Fruit fly (Drosophila melanogaster) Kc167 (cell line): ENCODE data around the gene Crag.

Experiments used
- Myc ChIP-seq: fragments of >200 bp; optimal IDR thresholded peaks from 2 replicates; lab custom pipeline; 2017; ENCODE audit warnings: missing external identifiers
- Sin3A ChIP-seq: fragments of >200 bp; optimal IDR thresholded peaks from 2 replicates; lab custom pipeline; 2018; ENCODE audit warnings: missing external identifiers
- h ChIP-seq: fragments of >200 bp; optimal IDR thresholded peaks from 3 replicates; lab custom pipeline; 2018; ENCODE audit warnings: missing external identifiers
- insv ChIP-seq: fragments of >200 bp; optimal IDR thresholded peaks from 3 replicates; lab custom pipeline; 2018; ENCODE audit warnings: missing external identifiers
- psq ChIP-seq: fragments of >200 bp; optimal IDR thresholded peaks from 2 replicates; lab custom pipeline; 2017; ENCODE audit warnings: missing external identifiers
- ttk ChIP-seq: sonication (Bioruptor generic); optimal IDR thresholded peaks from 2 replicates; lab custom pipeline; 2017; ENCODE audit warnings: missing external identifiers

The Crag gene

DNA sequence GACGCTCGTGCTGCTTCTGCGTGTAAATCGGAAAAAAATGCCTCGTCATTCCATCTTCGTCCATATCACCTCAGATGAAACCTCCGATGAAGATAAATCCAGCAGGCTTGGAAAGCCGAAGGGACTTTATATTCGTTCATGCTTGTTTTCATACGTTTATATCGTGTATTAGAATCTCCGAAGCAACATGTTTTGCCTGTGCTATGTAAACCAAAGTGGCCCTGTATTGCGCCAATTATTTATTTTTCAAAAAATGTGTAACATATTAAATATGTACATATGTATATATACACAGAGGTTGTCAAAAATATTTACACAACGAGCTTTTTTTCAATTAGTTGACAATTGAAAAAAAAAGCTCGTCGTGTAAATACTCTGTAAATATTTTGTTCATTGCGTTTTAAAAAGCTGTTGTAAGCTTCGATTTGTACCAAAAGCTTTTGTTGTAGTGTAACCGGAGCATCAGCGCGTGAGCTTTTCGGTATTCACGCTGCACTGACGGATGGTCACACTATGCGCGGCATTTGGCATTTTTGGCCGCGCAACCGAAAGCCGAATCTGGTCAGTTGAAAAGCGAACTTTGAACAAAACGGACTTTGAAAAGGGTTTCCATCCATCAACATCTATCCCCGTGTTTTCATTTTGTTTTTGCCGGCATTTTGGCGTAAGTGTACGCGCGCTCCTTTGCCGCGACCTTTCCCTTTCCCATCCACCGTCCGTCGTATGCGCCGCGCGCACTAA, 17.9 kb upstream of the Crag start, which contains the start of gene CG12065:
Gene CG12065, plus strand, starts transcription at position 563 of the 741 bp plus-strand sequence.
- no peak for TF ChIP-seq insv (lab: Kevin White, UChicago)
- TF ChIP-seq h (lab: Kevin White, UChicago): no peak
- TF ChIP-seq Sin3A (lab: Kevin White, UChicago): no peak
- no peak for TF ChIP-seq psq (lab: Kevin White, UChicago)
- no peak for TF ChIP-seq ttk (lab: Kevin White, UChicago)
- no peak for TF ChIP-seq Myc

DNA sequence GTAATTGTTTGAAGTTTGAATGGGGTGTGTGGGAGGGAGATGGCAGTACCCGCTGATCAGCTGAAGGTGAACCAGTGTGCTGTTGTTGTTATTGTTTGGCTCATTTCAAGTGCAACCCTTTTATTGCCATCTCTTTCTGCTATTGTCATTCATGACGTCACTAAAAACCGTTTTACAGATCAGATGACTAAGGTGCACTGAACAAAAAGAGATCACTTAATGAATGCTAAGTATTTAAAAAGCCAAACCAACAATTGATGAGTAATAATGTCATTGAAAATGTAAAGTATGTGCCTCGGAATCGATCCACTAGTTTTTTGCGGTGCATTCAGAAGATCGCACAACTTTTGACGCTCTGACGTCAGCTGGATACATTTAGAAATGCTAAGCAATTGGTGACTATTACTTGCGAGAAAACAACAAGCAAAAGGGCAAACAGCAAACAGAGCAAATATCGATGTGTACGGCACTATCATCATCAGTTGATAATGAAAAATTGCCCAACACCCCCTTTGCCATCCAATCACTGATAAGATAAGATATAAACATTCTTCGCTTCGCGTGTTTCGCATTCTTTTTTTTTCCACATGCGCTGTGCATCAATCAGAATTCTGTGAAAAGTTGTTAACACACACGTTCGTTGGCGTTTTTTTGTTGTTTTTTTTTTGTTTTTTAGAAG, 17.0 kb upstream of the Crag start:
- TF ChIP-seq insv (lab: Kevin White, UChicago) (no peak), h (lab: Kevin White, UChicago) (no peak), Sin3A (lab: Kevin White, UChicago) (no peak), psq (lab: Kevin White, UChicago) (no peak), ttk (lab: Kevin White, UChicago) (no peak), Myc (no peak)

dm6 chrX:8576675-8577074, 15.2 kb upstream of the Crag start:
- TF ChIP-seq insv (lab: Kevin White, UChicago) (no peak), Myc (no peak), Sin3A (lab: Kevin White, UChicago) (no peak), ttk (lab: Kevin White, UChicago) (no peak), psq (lab: Kevin White, UChicago) (no peak), h (lab: Kevin White, UChicago) (no peak)

- no peak for TF ChIP-seq Myc
- TF ChIP-seq Sin3A (lab: Kevin White, UChicago): no peak
- no peak for TF ChIP-seq h (lab: Kevin White, UChicago)
- TF ChIP-seq insv (lab: Kevin White, UChicago): no peak
- TF ChIP-seq ttk (lab: Kevin White, UChicago): no peak
- no peak for TF ChIP-seq psq (lab: Kevin White, UChicago)
These were observed 12.7 kb upstream of the Crag start for dm6 chrX:8579097-8579496.

DNA sequence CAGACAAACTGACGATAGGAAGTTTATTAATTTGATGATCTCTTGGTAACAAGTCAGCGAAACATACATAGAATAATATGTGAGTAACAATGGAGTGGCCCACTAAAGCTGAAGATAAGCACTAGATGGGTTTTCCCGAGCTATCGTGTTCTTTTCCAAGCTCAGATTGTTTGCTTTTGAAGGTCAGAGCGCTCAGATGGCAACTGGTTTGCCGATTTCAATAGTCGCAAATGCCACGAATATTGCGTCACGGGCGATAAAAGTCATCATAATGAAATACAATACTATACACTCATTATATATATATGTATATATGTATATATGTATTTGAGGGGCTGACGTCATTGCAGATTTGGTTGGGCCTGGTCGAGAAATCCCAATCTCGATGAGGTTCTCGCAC, 12.0 kb upstream of the Crag start:
- TF ChIP-seq h (lab: Kevin White, UChicago) (no peak), Myc (no peak), Sin3A (lab: Kevin White, UChicago) (no peak), psq (lab: Kevin White, UChicago) (no peak), ttk (lab: Kevin White, UChicago) (no peak), insv (lab: Kevin White, UChicago) (no peak)

- TF ChIP-seq insv (lab: Kevin White, UChicago) (no peak), h (lab: Kevin White, UChicago) (no peak), ttk (lab: Kevin White, UChicago) (no peak), Myc (no peak), Sin3A (lab: Kevin White, UChicago) (no peak), psq (lab: Kevin White, UChicago) (no peak)
These were observed 11.0 kb upstream of the Crag start for dm6 chrX:8580794-8581193.

DNA sequence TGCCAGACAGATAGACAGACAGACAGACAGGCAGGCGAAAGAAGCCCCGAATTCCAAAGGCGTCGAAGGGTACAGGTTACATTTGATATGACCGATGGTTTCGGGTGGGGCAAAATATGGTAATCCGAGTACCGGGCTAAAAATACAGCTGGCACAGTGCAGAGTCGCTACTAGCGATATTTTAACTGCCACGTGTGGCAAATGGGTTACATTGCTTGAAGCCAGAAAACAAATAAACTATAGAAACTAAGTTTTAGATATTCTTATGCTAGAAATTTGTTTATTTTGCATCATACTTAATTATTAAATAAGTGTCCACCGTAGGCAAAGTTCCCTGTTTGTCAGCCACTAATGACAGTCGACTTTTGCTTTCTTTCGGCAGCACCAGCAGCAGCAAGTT, 8.7 kb upstream of the Crag start:
- TF ChIP-seq insv (lab: Kevin White, UChicago) (no peak), Sin3A (lab: Kevin White, UChicago) (no peak), Myc (no peak), h (lab: Kevin White, UChicago) (no peak), ttk (lab: Kevin White, UChicago) (no peak), psq (lab: Kevin White, UChicago) (no peak)

DNA sequence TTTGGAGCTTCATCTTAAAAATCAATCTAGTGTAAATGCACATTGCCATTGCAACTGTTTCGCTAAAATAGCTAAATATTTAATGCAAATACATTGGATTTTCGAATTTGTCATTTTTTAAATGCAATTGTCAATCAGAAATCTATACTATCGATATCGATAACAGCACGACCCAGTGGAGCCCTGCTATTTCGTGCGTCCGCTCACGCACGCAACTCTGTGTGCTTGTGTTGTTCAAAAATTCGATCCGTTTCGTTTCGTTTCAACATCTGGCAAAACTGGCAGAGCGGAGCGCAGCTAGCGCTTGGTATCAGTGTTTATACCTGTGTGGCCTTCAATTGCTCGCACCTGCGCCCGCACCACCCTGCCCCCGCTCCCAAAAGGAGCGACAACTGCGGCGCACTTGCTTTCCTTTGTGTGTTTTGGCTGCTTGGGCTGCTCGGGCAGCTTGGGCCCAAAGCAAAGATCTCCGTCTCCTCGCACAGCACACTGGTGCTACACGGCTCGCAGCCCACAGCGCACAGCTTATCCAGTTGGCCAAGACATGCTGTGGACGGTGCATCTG, 3.1 kb upstream of the Crag start, which contains the start of gene CG12081:
Gene CG12081, plus strand, starts transcription at position 205 of the 565 bp plus-strand sequence.
- TF ChIP-seq psq (lab: Kevin White, UChicago) (no peak), insv (lab: Kevin White, UChicago) (no peak), ttk (lab: Kevin White, UChicago) (no peak), h (lab: Kevin White, UChicago) (no peak), Myc (no peak)

DNA sequence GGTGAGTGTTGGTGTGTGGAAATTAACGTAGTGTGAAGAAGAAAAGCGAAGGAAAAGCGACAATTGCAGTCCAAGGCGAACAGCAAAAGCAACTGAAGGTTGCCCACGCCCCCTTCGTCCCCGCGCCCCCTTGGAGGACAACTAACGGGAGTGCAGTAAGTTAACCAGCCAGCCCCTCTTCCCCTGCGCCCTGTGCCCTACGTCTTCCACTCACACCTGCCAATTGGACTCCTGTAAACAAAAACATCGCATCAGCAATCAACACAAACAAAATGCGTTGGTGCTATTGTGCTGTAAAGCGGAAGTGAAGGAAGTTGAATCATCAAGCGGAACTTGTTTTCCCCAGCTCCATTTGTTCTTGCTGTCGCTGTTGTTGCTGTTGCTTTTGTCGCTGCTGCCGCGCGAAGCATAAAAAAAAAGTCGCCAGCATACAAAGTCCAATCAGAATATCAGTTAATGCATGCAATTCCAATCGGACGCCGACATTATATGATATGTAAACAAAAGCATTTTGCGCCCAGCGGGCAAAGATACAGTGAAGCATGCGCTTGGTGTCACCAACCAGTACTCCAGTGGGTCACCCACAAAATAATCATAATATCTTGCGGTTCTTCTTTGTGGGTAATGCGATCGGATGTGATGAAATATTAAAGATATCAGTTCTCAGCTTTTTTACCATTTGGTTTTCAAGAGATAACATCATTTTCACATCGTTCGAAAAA, 767 bp downstream of the Crag start:
- TF ChIP-seq psq (lab: Kevin White, UChicago): no peak
- no peak for TF ChIP-seq ttk (lab: Kevin White, UChicago)
- no peak for TF ChIP-seq h (lab: Kevin White, UChicago)
- TF ChIP-seq insv (lab: Kevin White, UChicago): no peak
- no peak for TF ChIP-seq Myc
- TF ChIP-seq Sin3A (lab: Kevin White, UChicago): no peak

DNA sequence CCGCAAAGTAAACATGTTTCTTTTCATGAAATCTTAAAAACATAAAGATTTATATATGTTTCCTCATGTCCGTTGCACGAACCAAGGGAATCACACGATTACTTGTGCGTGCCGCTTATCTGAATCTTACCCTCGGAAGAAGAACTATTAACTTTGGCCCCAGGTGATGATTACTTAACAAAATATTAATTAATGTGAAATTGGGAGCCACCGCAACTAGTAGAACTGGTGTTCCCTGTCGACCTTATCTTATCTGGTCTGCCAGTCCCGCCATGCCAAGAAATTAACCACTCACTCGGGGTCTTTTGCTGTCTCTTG, 1.3 kb downstream of the Crag start:
- TF ChIP-seq psq (lab: Kevin White, UChicago) (no peak), h (lab: Kevin White, UChicago) (no peak), ttk (lab: Kevin White, UChicago) (no peak), insv (lab: Kevin White, UChicago) (no peak), Myc (no peak), Sin3A (lab: Kevin White, UChicago) (no peak)

- TF ChIP-seq ttk (lab: Kevin White, UChicago): no peak
- TF ChIP-seq insv (lab: Kevin White, UChicago): no peak
- no peak for TF ChIP-seq Sin3A (lab: Kevin White, UChicago)
- no peak for TF ChIP-seq h (lab: Kevin White, UChicago)
- TF ChIP-seq psq (lab: Kevin White, UChicago): no peak
- TF ChIP-seq Myc: no peak
These were observed 9.3 kb downstream of the Crag start for dm6 chrX:8601165-8601564.
